Fruit fly (Drosophila melanogaster) whole organism, pupa: ENCODE results near the gene CG33695.

Experiments
- CG10348 ChIP-seq: fragments of 200-800 bp; sonication (Bioruptor generic); IDR thresholded peaks from 2 replicates; pipeline ENCODE4 v1.3.6; 2022; ENCODE audit warnings: missing biosample characterization, missing genetic modification characterization
- CG12605 ChIP-seq: fragments of 200-800 bp; sonication (Bioruptor generic); IDR thresholded peaks from 2 replicates; pipeline ENCODE4 v1.3.6; 2022; ENCODE audit warnings: missing biosample characterization, missing genetic modification characterization
- CG13204 ChIP-seq: fragments of 200-800 bp; sonication (Bioruptor generic); optimal IDR thresholded peaks from 2 replicates; lab custom pipeline; 2018; ENCODE audit warnings: missing biosample characterization, mild to moderate bottlenecking, missing genetic modification characterization, moderate library complexity
- CG14655 ChIP-seq: fragments of 200-800 bp; sonication (Bioruptor generic); optimal IDR thresholded peaks from 3 replicates; lab custom pipeline; 2017; ENCODE audit warnings: mild to moderate bottlenecking, missing biosample characterization, missing genetic modification reagents, missing genetic modification characterization
- CG15710 ChIP-seq: fragments of 200-800 bp; sonication (Bioruptor generic); optimal IDR thresholded peaks from 2 replicates; lab custom pipeline; 2018; ENCODE audit warnings: missing biosample characterization, mild to moderate bottlenecking, missing genetic modification characterization, moderate library complexity
- CG17806 ChIP-seq: fragments of 200-800 bp; sonication (Bioruptor generic); optimal IDR thresholded peaks from 2 replicates; lab custom pipeline; 2018; ENCODE audit warnings: missing biosample characterization, mild to moderate bottlenecking, missing genetic modification characterization, moderate library complexity
- CG32121 ChIP-seq: fragments of 200-800 bp; sonication (Bioruptor generic); IDR thresholded peaks from 2 replicates; pipeline ENCODE4 v1.3.6; 2022; ENCODE audit warnings: missing biosample characterization, missing genetic modification characterization
- CG34367 ChIP-seq: fragments of 200-800 bp; sonication (Bioruptor generic); optimal IDR thresholded peaks from 2 replicates; lab custom pipeline; 2018; ENCODE audit warnings: missing biosample characterization, mild to moderate bottlenecking, missing genetic modification characterization
- CG4496 ChIP-seq: fragments of 200-800 bp; sonication (Bioruptor generic); IDR thresholded peaks from 3 replicates; pipeline ENCODE4 v1.3.6; 2022; ENCODE audit warnings: missing biosample characterization, missing genetic modification characterization
- CG8159 ChIP-seq: fragments of 200-800 bp; sonication (Bioruptor generic); optimal IDR thresholded peaks from 3 replicates; lab custom pipeline; 2018; ENCODE audit warnings: missing biosample characterization, mild to moderate bottlenecking, missing genetic modification characterization, moderate library complexity
- CG8301 ChIP-seq: fragments of 200-800 bp; sonication (Bioruptor generic); optimal IDR thresholded peaks from 2 replicates; lab custom pipeline; 2018; ENCODE audit warnings: missing biosample characterization, mild to moderate bottlenecking, missing genetic modification characterization
- CG9948 ChIP-seq: fragments of 200-800 bp; sonication (Bioruptor generic); optimal IDR thresholded peaks from 2 replicates; lab custom pipeline; 2018; ENCODE audit warnings: missing biosample characterization, mild to moderate bottlenecking, missing genetic modification characterization, moderate library complexity
- D1 ChIP-seq: fragments of 200-800 bp; sonication (Bioruptor generic); optimal IDR thresholded peaks from 2 replicates; lab custom pipeline; 2018; ENCODE audit warnings: missing biosample characterization, mild to moderate bottlenecking, missing genetic modification characterization, moderate library complexity
- EcR ChIP-seq: fragments of 200-800 bp; sonication (Bioruptor generic); optimal IDR thresholded peaks from 3 replicates; lab custom pipeline; 2019; ENCODE audit warnings: missing biosample characterization, missing genetic modification characterization, mild to moderate bottlenecking, moderate library complexity, missing genetic modification reagents
- Ets98B ChIP-seq: fragments of 200-800 bp; sonication (Bioruptor generic); IDR thresholded peaks from 2 replicates; pipeline ENCODE4 v1.3.6; 2022; ENCODE audit warnings: missing biosample characterization, missing genetic modification characterization
- Pif1A ChIP-seq: fragments of 200-800 bp; sonication (Bioruptor generic); optimal IDR thresholded peaks from 3 replicates; lab custom pipeline; 2016; ENCODE audit warnings: missing biosample characterization, missing genetic modification characterization
- Pif1B ChIP-seq: fragments of 200-800 bp; sonication (Bioruptor generic); optimal IDR thresholded peaks from 3 replicates; lab custom pipeline; 2016; ENCODE audit warnings: missing biosample characterization, missing genetic modification characterization
- Snoo ChIP-seq: fragments of 200-800 bp; sonication (Bioruptor generic); optimal IDR thresholded peaks from 3 replicates; lab custom pipeline; 2017; ENCODE audit warnings: missing biosample characterization, mild to moderate bottlenecking, missing genetic modification characterization, inconsistent platforms
- fd96Ca ChIP-seq: fragments of 200-800 bp; sonication (Bioruptor generic); IDR thresholded peaks from 3 replicates; pipeline ENCODE4 v1.3.6; 2022; ENCODE audit warnings: missing biosample characterization, missing genetic modification characterization
- gl ChIP-seq: fragments of 200-800 bp; sonication (Bioruptor generic); optimal IDR thresholded peaks from 2 replicates; lab custom pipeline; 2018; ENCODE audit warnings: missing biosample characterization, mild to moderate bottlenecking, missing genetic modification characterization
- rn ChIP-seq: fragments of 200-800 bp; sonication (Bioruptor generic); IDR thresholded peaks from 2 replicates; pipeline ENCODE4 v1.3.6; 2022; ENCODE audit warnings: missing biosample characterization, missing genetic modification characterization

CG33695 gene

DNA sequence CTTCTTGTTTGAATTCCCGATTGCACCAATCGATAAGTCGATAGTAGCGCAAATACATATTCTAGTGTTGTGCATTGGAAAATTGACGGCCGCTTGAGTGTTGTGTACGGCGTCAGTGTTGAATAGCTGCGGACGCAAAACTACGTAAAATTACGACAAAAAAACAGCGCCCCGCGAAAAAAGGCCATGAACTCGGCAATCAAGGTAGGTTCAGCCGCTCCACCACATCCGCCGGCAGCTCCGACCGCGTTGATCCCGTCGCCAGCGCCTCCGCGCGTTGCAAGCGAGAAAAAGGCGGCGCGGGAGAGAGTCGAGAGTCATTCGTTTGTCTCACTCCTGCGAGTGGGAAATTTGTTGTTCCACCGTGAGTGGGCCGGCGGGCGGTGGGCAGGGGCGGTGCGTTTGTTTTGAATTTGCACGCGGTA is at the start of gene CG33695:
TSS of gene CG33695 (plus strand) at position 95 of the 425 bp plus-strand sequence.
- TF ChIP-seq EcR (peak; percentile 37), CG4496 (GFP tag; lab: Robert Waterston, UW) (0 out of 3 replicates have a peak, but pooled peaks have one; percentile 24), Ets98B (GFP tag; lab: Robert Waterston, UW) (0 out of 2 replicates have a peak, but pooled peaks have one; percentile 29), CG32121 (GFP tag; lab: Robert Waterston, UW) (peak; percentile 42; the same call in 1 of the 2 replicates), Pif1B (GFP tag; lab: Kevin White, UChicago) (no peak), CG15710 (peak; percentile 36), CG34367 (tag; lab: Kevin White, UChicago) (no peak), D1 (tag; lab: Kevin White, UChicago) (no peak), Snoo (tag; lab: Kevin White, UChicago) (peak; percentile 54)

DNA sequence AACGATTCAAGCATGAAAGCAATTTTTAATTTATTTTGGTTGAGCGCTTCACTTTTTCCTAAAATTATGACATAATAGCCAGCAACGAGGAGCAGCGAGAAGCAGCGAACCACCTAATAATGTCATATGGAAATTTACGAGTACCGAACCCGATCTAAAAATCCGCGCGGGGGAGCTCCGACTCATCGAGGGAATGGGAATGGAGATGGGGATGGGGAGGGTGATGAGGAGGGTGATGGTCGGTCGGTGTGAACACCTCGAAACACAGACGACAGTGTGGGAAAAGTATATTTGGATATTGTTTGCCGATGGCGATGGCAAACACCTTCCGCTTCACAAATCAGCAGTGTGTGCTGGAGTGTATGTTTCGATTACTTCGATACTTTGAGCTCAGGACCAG is 49.8 kb upstream of the CG33695 start:
- TF ChIP-seq CG15710, result no peak
- no peak for TF ChIP-seq Pif1A
- no peak for TF ChIP-seq CG32121 (GFP tag; lab: Robert Waterston, UW)
- no peak for TF ChIP-seq CG9948 (tag; lab: Kevin White, UChicago)
- no peak for TF ChIP-seq CG34367 (tag; lab: Kevin White, UChicago)
- no peak for TF ChIP-seq EcR
- no peak for TF ChIP-seq gl (tag; lab: Kevin White, UChicago)
- no peak for TF ChIP-seq CG8301 (tag; lab: Kevin White, UChicago)
- no peak for TF ChIP-seq CG8159 (tag; lab: Kevin White, UChicago)
- TF ChIP-seq rn (GFP tag; lab: Robert Waterston, UW), result no peak
- no peak for TF ChIP-seq CG4496 (GFP tag; lab: Robert Waterston, UW)
- no peak for TF ChIP-seq fd96Ca (GFP tag; lab: Robert Waterston, UW)
- no peak for TF ChIP-seq Ets98B (GFP tag; lab: Robert Waterston, UW)
- TF ChIP-seq CG10348 (GFP tag; lab: Robert Waterston, UW), result no peak
- no peak for TF ChIP-seq CG12605 (GFP tag; lab: Robert Waterston, UW)
- TF ChIP-seq Pif1B (GFP tag; lab: Kevin White, UChicago), result no peak
- TF ChIP-seq CG17806 (tag; lab: Kevin White, UChicago), result no peak
- TF ChIP-seq CG13204 (GFP tag; lab: Kevin White, UChicago), result no peak
- no peak for TF ChIP-seq D1 (tag; lab: Kevin White, UChicago)
- TF ChIP-seq, all 21 proteins: peak for 0

- TF ChIP-seq Ets98B (GFP tag; lab: Robert Waterston, UW), result 0 out of 2 replicates have a peak, but pooled peaks have one; percentile 11
- TF ChIP-seq Pif1B (GFP tag; lab: Kevin White, UChicago), result no peak
- TF ChIP-seq CG34367 (tag; lab: Kevin White, UChicago), result peak; percentile 9
Observed at dm6 chr2L:11228909-11229574, 48.8 kb upstream of the CG33695 start.

dm6 chr2L:11235534-11235933 is 42.3 kb upstream of the CG33695 start:
- TF ChIP-seq CG9948 (tag; lab: Kevin White, UChicago), result no peak
- no peak for TF ChIP-seq CG4496 (GFP tag; lab: Robert Waterston, UW)
- TF ChIP-seq CG15710, result no peak
- no peak for TF ChIP-seq CG14655 (GFP tag; lab: Kevin White, UChicago)
- no peak for TF ChIP-seq EcR
- no peak for TF ChIP-seq fd96Ca (GFP tag; lab: Robert Waterston, UW)
- no peak for TF ChIP-seq Pif1A
- no peak for TF ChIP-seq CG32121 (GFP tag; lab: Robert Waterston, UW)
- no peak for TF ChIP-seq D1 (tag; lab: Kevin White, UChicago)
- no peak for TF ChIP-seq CG8159 (tag; lab: Kevin White, UChicago)
- TF ChIP-seq rn (GFP tag; lab: Robert Waterston, UW), result no peak
- TF ChIP-seq CG34367 (tag; lab: Kevin White, UChicago), result no peak

DNA sequence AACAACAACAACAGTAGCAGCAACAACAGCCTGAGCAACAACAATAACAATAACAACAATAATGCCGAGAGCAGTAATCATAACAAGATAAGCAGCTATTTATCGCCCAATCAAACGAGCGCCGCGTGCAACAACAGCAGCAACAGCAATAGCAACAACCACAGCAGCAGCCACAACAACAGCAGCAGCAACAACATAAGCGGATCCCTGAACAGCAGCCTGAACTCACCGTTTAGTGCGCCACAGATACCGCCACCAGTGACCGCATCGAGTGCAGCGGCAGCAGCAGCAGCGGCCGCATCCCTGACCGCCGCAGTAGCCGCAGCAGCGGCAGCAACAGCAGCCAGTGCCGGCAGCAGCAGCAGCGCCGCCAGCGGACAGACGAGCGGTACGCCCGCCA is 41.5 kb upstream of the CG33695 start:
- no peak for TF ChIP-seq CG34367 (tag; lab: Kevin White, UChicago)
- no peak for TF ChIP-seq CG9948 (tag; lab: Kevin White, UChicago)
- no peak for TF ChIP-seq fd96Ca (GFP tag; lab: Robert Waterston, UW)
- no peak for TF ChIP-seq CG12605 (GFP tag; lab: Robert Waterston, UW)
- TF ChIP-seq Pif1A, result no peak
- TF ChIP-seq CG14655 (GFP tag; lab: Kevin White, UChicago), result no peak
- TF ChIP-seq gl (tag; lab: Kevin White, UChicago), result no peak
- TF ChIP-seq rn (GFP tag; lab: Robert Waterston, UW), result no peak
- TF ChIP-seq CG10348 (GFP tag; lab: Robert Waterston, UW), result no peak

DNA sequence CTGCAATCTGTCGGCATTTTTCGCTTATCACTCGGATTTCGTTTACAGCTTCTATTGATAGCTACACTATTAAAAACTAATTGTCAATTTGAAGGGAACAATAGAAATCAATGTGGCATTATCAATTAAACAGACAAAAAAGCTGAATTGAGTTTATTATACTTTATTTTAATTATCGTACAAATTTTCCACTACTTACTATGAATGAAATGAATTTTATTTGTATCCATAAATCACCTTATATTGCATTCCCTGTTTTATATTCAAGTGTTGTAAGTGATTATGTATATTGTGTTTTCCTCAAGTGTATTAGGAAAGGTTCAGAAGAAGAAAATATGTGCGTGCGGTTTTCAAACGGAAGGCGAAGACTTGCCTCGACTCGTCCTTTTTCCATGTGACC is 33.9 kb upstream of the CG33695 start:
- no peak for TF ChIP-seq gl (tag; lab: Kevin White, UChicago)
- TF ChIP-seq Pif1A, result no peak
- TF ChIP-seq Pif1B (GFP tag; lab: Kevin White, UChicago), result no peak
- no peak for TF ChIP-seq D1 (tag; lab: Kevin White, UChicago)
- no peak for TF ChIP-seq CG15710
- no peak for TF ChIP-seq CG32121 (GFP tag; lab: Robert Waterston, UW)
- TF ChIP-seq, all 21 proteins: peak for 0
